Worm (Caenorhabditis elegans) whole organism, L3 larva: ENCODE results near the gene rgs-9.

Source experiments
- R02D3.7 ChIP-seq: fragments of 150-350 bp; optimal IDR thresholded peaks from 2 replicates; lab custom pipeline; 2014; ENCODE audit warnings: missing biosample characterization, missing genetic modification characterization
- aly-2 ChIP-seq: fragments of 150-350 bp; optimal IDR thresholded peaks from 2 replicates; lab custom pipeline; 2014; ENCODE audit warnings: missing biosample characterization, missing genetic modification characterization
- ama-1 ChIP-seq: fragments of 150-350 bp; optimal IDR thresholded peaks from 2 replicates; lab custom pipeline; 2018
- ceh-16 ChIP-seq: sonication (generic microtip); optimal IDR thresholded peaks from 2 replicates; lab custom pipeline; 2017; ENCODE audit warnings: missing biosample characterization, missing genetic modification characterization
- ceh-28 ChIP-seq: fragments of 150-350 bp; optimal IDR thresholded peaks from 2 replicates; lab custom pipeline; 2014; ENCODE audit warnings: missing biosample characterization, missing genetic modification reagents, missing genetic modification characterization
- ceh-82 ChIP-seq: fragments of 150-350 bp; optimal IDR thresholded peaks from 2 replicates; lab custom pipeline; 2014; ENCODE audit warnings: missing biosample characterization, missing genetic modification characterization
- ceh-9 ChIP-seq: sonication (generic microtip); optimal IDR thresholded peaks from 2 replicates; lab custom pipeline; 2018; ENCODE audit warnings: missing biosample characterization, missing genetic modification characterization
- daf-12 ChIP-seq: fragments of 150-350 bp; optimal IDR thresholded peaks from 2 replicates; lab custom pipeline; 2014; ENCODE audit warnings: missing biosample characterization, missing genetic modification reagents, missing genetic modification characterization
- egl-27 ChIP-seq: sonication (generic microtip); optimal IDR thresholded peaks from 4 replicates; lab custom pipeline; 2017; ENCODE audit warnings: missing biosample characterization, missing genetic modification reagents, missing genetic modification characterization
- egl-5 ChIP-seq: fragments of 150-350 bp; optimal IDR thresholded peaks from 2 replicates; lab custom pipeline; 2017; ENCODE audit warnings: missing biosample characterization, missing genetic modification reagents, missing genetic modification characterization, inconsistent platforms
- elt-1 ChIP-seq: fragments of 150-350 bp; optimal IDR thresholded peaks from 2 replicates; lab custom pipeline; 2014; ENCODE audit warnings: missing biosample characterization, missing genetic modification characterization
- elt-2 ChIP-seq: sonication (generic microtip); optimal IDR thresholded peaks from 2 replicates; lab custom pipeline; 2016; ENCODE audit warnings: missing genetic modification reagents, mild to moderate bottlenecking, missing genetic modification characterization, missing compliant biosample characterization
- elt-3 ChIP-seq, 3 experiments: fragments of 150-350 bp in 1 of 3; sonication (generic microtip) in 2 of 3; optimal IDR thresholded peaks; 2 replicates in 2 of 3; 4 replicates in 1 of 3; lab custom pipeline; 2014 to 2017; ENCODE audit warnings: missing biosample characterization in 3 of 3, missing genetic modification characterization in 3 of 3
- eor-1 ChIP-seq, 2 experiments: fragments of 150-350 bp; optimal IDR thresholded peaks; 2 replicates each; lab custom pipeline; 2014 to 2018; ENCODE audit warnings: missing biosample characterization in 2 of 2, missing genetic modification characterization in 2 of 2
- fkh-10 ChIP-seq: sonication (generic microtip); optimal IDR thresholded peaks from 2 replicates; lab custom pipeline; 2017; ENCODE audit warnings: missing biosample characterization, missing genetic modification reagents, missing genetic modification characterization
- fkh-2 ChIP-seq: fragments of 150-350 bp; optimal IDR thresholded peaks from 2 replicates; lab custom pipeline; 2014; ENCODE audit warnings: missing biosample characterization, missing genetic modification reagents, missing genetic modification characterization
- fos-1 ChIP-seq: fragments of 150-350 bp; optimal IDR thresholded peaks from 2 replicates; lab custom pipeline; 2014; ENCODE audit warnings: missing biosample characterization, missing genetic modification characterization
- hmg-11 ChIP-seq: sonication (generic microtip); optimal IDR thresholded peaks from 2 replicates; lab custom pipeline; 2016; ENCODE audit warnings: missing genetic modification characterization, missing compliant biosample characterization
- jun-1 ChIP-seq: fragments of 150-350 bp; optimal IDR thresholded peaks from 2 replicates; lab custom pipeline; 2014; ENCODE audit warnings: missing biosample characterization, missing genetic modification reagents, missing genetic modification characterization
- lin-15B ChIP-seq: fragments of 150-350 bp; optimal IDR thresholded peaks from 2 replicates; lab custom pipeline; 2014; ENCODE audit warnings: missing biosample characterization, missing genetic modification characterization
- lin-39 ChIP-seq: fragments of 150-350 bp; optimal IDR thresholded peaks from 2 replicates; lab custom pipeline; 2018; ENCODE audit warnings: missing biosample characterization, missing genetic modification reagents, missing genetic modification characterization
- lsy-12 ChIP-seq: sonication (generic microtip); optimal IDR thresholded peaks from 2 replicates; lab custom pipeline; 2016; ENCODE audit warnings: mild to moderate bottlenecking, missing genetic modification characterization, missing compliant biosample characterization
- mdl-1 ChIP-seq: fragments of 150-350 bp; optimal IDR thresholded peaks from 2 replicates; lab custom pipeline; 2014; ENCODE audit warnings: missing biosample characterization, missing genetic modification characterization
- mml-1 ChIP-seq: fragments of 150-350 bp; sonication (generic microtip); optimal IDR thresholded peaks from 3 replicates; lab custom pipeline; 2014; ENCODE audit warnings: missing biosample characterization, missing genetic modification characterization
- nfya-1 ChIP-seq: sonication (generic microtip); optimal IDR thresholded peaks from 2 replicates; lab custom pipeline; 2017; ENCODE audit warnings: missing genetic modification characterization, mild to moderate bottlenecking, missing compliant biosample characterization, antibody characterized with exemption, moderate library complexity; ENCODE audit not compliant: insufficient read depth
- nhr-11 ChIP-seq: fragments of 150-350 bp; optimal IDR thresholded peaks from 2 replicates; lab custom pipeline; 2014; ENCODE audit warnings: missing biosample characterization, missing genetic modification characterization
- nhr-237 ChIP-seq: fragments of 150-350 bp; optimal IDR thresholded peaks from 2 replicates; lab custom pipeline; 2014; ENCODE audit warnings: missing biosample characterization, missing genetic modification characterization
- nhr-28 ChIP-seq: fragments of 150-350 bp; optimal IDR thresholded peaks from 2 replicates; lab custom pipeline; 2014; ENCODE audit warnings: missing biosample characterization, missing genetic modification characterization
- nhr-43 ChIP-seq: sonication (generic microtip); optimal IDR thresholded peaks from 2 replicates; lab custom pipeline; 2016; ENCODE audit warnings: mild to moderate bottlenecking, missing genetic modification characterization, missing compliant biosample characterization; ENCODE audit not compliant: poor library complexity, severe bottlenecking
- nhr-67 ChIP-seq: fragments of 150-350 bp; optimal IDR thresholded peaks from 2 replicates; lab custom pipeline; 2014; ENCODE audit warnings: missing biosample characterization, missing genetic modification characterization
- pha-4 ChIP-seq: fragments of 150-350 bp; optimal IDR thresholded peaks from 2 replicates; lab custom pipeline; 2014; ENCODE audit warnings: missing biosample characterization, missing genetic modification reagents, missing genetic modification characterization
- skn-1 ChIP-seq: fragments of 150-350 bp; optimal IDR thresholded peaks from 2 replicates; lab custom pipeline; 2014; ENCODE audit warnings: missing biosample characterization, missing genetic modification characterization
- snpc-4 ChIP-seq: fragments of 150-350 bp; optimal IDR thresholded peaks from 2 replicates; lab custom pipeline; 2014; ENCODE audit warnings: missing biosample characterization, missing genetic modification characterization
- tbx-2 ChIP-seq: sonication (generic microtip); optimal IDR thresholded peaks from 2 replicates; lab custom pipeline; 2016; ENCODE audit warnings: mild to moderate bottlenecking, missing genetic modification characterization, missing compliant biosample characterization
- unc-39 ChIP-seq: sonication (generic microtip); optimal IDR thresholded peaks from 4 replicates; lab custom pipeline; 2017; ENCODE audit warnings: missing biosample characterization, missing genetic modification characterization
- unc-62 ChIP-seq: fragments of 150-350 bp; sonication (generic microtip); optimal IDR thresholded peaks from 4 replicates; lab custom pipeline; 2014; ENCODE audit warnings: missing biosample characterization, missing genetic modification reagents, missing genetic modification characterization
- ztf-11 ChIP-seq: fragments of 150-350 bp; optimal IDR thresholded peaks from 2 replicates; lab custom pipeline; 2014; ENCODE audit warnings: missing biosample characterization, missing genetic modification characterization

The rgs-9 gene

ce11 chrX:1888445-1889035, 26.5 kb upstream of the rgs-9 start:
- TF ChIP-seq nhr-67 (tag; lab: Kevin White, UChicago) (no peak), nfya-1 (peak; percentile 38), nhr-43 (no peak), lin-39 (tag; lab: Kevin White, UChicago) (peak; percentile 16), mml-1 (tag; lab: Kevin White, UChicago) (no peak), elt-3 (tag; optimal IDR thresholded peaks at IDR 0.05; lab: Kevin White, UChicago) (no peak), elt-1 (tag; lab: Kevin White, UChicago) (no peak), unc-39 (tag; lab: Kevin White, UChicago) (no peak), ceh-9 (tag; lab: Kevin White, UChicago) (no peak), lsy-12 (tag; lab: Kevin White, UChicago) (peak; percentile 9), ama-1 (lab: Kevin White, UChicago) (no peak), tbx-2 (tag; lab: Kevin White, UChicago) (peak; percentile 85), daf-12 (tag; lab: Kevin White, UChicago) (no peak), egl-5 (peak; percentile 5), skn-1 (tag; lab: Kevin White, UChicago) (peak; percentile 80), jun-1 (tag; lab: Kevin White, UChicago) (peak; percentile 67), nhr-237 (tag; lab: Kevin White, UChicago) (no peak), ceh-28 (tag; lab: Kevin White, UChicago) (peak; percentile 63), pha-4 (tag; lab: Kevin White, UChicago) (peak; percentile 27), fos-1 (tag; lab: Kevin White, UChicago) (no peak), nhr-11 (tag; lab: Kevin White, UChicago) (peak; percentile 32), eor-1 (tag; optimal IDR thresholded peaks at IDR 0.05; lab: Kevin White, UChicago) (no peak), snpc-4 (peak; percentile 64), elt-2 (tag; lab: Kevin White, UChicago) (peak; percentile 13), R02D3.7 (tag; lab: Kevin White, UChicago) (peak; percentile 25)

ce11 chrX:1890817-1891216, 24.2 kb upstream of the rgs-9 start:
- no peak for TF ChIP-seq snpc-4
- TF ChIP-seq ama-1 (lab: Kevin White, UChicago) = no peak
- TF ChIP-seq mdl-1 (tag; lab: Kevin White, UChicago) = no peak
- no peak for TF ChIP-seq fos-1 (tag; lab: Kevin White, UChicago)
- no peak for TF ChIP-seq egl-27
- no peak for TF ChIP-seq lsy-12 (tag; lab: Kevin White, UChicago)
- no peak for TF ChIP-seq nhr-67 (tag; lab: Kevin White, UChicago)
- no peak for TF ChIP-seq aly-2 (tag; lab: Kevin White, UChicago)
- no peak for TF ChIP-seq nhr-11 (tag; lab: Kevin White, UChicago)

- TF ChIP-seq nhr-11 (tag; lab: Kevin White, UChicago) = no peak
- TF ChIP-seq lsy-12 (tag; lab: Kevin White, UChicago) = no peak
- TF ChIP-seq egl-27 = no peak
- no peak for TF ChIP-seq nfya-1
- TF ChIP-seq tbx-2 (tag; lab: Kevin White, UChicago) = no peak
- TF ChIP-seq nhr-43 = no peak
- no peak for TF ChIP-seq lin-15B (tag; lab: Kevin White, UChicago)
- TF ChIP-seq ceh-9 (tag; lab: Kevin White, UChicago) = no peak
- TF ChIP-seq eor-1 (tag; optimal IDR thresholded peaks at IDR 0.05; lab: Kevin White, UChicago) = no peak
These were observed 23.2 kb upstream of the rgs-9 start, which contains the start of gene B0294.3 for ce11 chrX:1891887-1892286. TSS of gene B0294.3 (plus strand) at chrX:1892187.

- TF ChIP-seq unc-62 (GFP tag; lab: Kevin White, UChicago) (no peak), mml-1 (tag; lab: Kevin White, UChicago) (no peak), hmg-11 (tag; lab: Kevin White, UChicago) (no peak), ceh-16 (tag; lab: Kevin White, UChicago) (no peak), elt-1 (tag; lab: Kevin White, UChicago) (no peak), fkh-2 (tag; lab: Kevin White, UChicago) (no peak), ceh-82 (tag; lab: Kevin White, UChicago) (no peak), ama-1 (lab: Kevin White, UChicago) (no peak), ceh-28 (tag; lab: Kevin White, UChicago) (no peak), egl-5 (no peak), fkh-10 (GFP tag; lab: Kevin White, UChicago) (no peak), nhr-28 (tag; lab: Kevin White, UChicago) (no peak), nhr-11 (tag; lab: Kevin White, UChicago) (no peak), ztf-11 (no peak), snpc-4 (no peak)
These were observed 17.8 kb upstream of the rgs-9 start, which contains the start of gene B0294.1 for ce11 chrX:1897243-1897642. TSS of gene B0294.1 (minus strand) at chrX:1897343.
